Fruit fly (Drosophila melanogaster): ENCODE measurements around the gene CG15506.

dm6 chr3R:29718363-29718762 is at the start of gene CG15506:
- TF ChIP-seq h (optimal IDR thresholded peaks at IDR 0.05) (no peak), insv (optimal IDR thresholded peaks at IDR 0.05) (no peak), ttk (optimal IDR thresholded peaks at IDR 0.05) (no peak)

Measured in Kc167 (cell line).